Fruit fly (Drosophila melanogaster) whole organism, embryonic: ENCODE results near the gene CG10512.
A peak's percentile ranks its signal among the peaks of the same experiment; 100 is the strongest.

Experiments
- Aef1 ChIP-seq: fragments of 200-800 bp; sonication (Bioruptor generic); IDR thresholded peaks from 3 replicates; pipeline ENCODE4 v1.3.6; 2022; ENCODE audit warnings: missing biosample characterization, missing genetic modification characterization
- B-H1 ChIP-seq: fragments of 200-800 bp; sonication (Bioruptor generic); IDR thresholded peaks from 3 replicates; pipeline ENCODE4 v1.3.6; 2022; ENCODE audit warnings: missing biosample characterization, missing genetic modification characterization
- B-H2 ChIP-seq: fragments of 200-800 bp; sonication (Bioruptor generic); optimal IDR thresholded peaks from 2 replicates; lab custom pipeline; 2018; ENCODE audit warnings: missing biosample characterization, mild to moderate bottlenecking, missing genetic modification characterization
- Bdp1 ChIP-seq: fragments of 200-800 bp; sonication (Bioruptor generic); optimal IDR thresholded peaks from 3 replicates; lab custom pipeline; 2016; ENCODE audit warnings: missing biosample characterization, missing genetic modification characterization
- CG11504 ChIP-seq: fragments of 200-800 bp; sonication (Bioruptor generic); optimal IDR thresholded peaks from 3 replicates; lab custom pipeline; 2019; ENCODE audit warnings: missing biosample characterization, mild to moderate bottlenecking, missing genetic modification characterization, moderate library complexity
- CG12155 ChIP-seq: fragments of 200-800 bp; sonication (Bioruptor generic); optimal IDR thresholded peaks from 3 replicates; lab custom pipeline; 2016; ENCODE audit warnings: missing biosample characterization, missing genetic modification characterization
- CG12236 ChIP-seq: fragments of 200-800 bp; sonication (Bioruptor generic); optimal IDR thresholded peaks from 2 replicates; lab custom pipeline; 2016; ENCODE audit warnings: missing biosample characterization, missing genetic modification characterization
- CG13296 ChIP-seq: fragments of 200-800 bp; sonication (Bioruptor generic); optimal IDR thresholded peaks from 3 replicates; lab custom pipeline; 2018; ENCODE audit warnings: missing biosample characterization, mild to moderate bottlenecking, missing genetic modification characterization
- CG14965 ChIP-seq: fragments of 200-800 bp; sonication (Bioruptor generic); optimal IDR thresholded peaks from 2 replicates; lab custom pipeline; 2016; ENCODE audit warnings: missing biosample characterization, missing genetic modification characterization, borderline replicate concordance
- CG15479 ChIP-seq: fragments of 200-800 bp; sonication (Bioruptor generic); optimal IDR thresholded peaks from 3 replicates; lab custom pipeline; 2019; ENCODE audit warnings: missing biosample characterization, mild to moderate bottlenecking, missing genetic modification characterization, moderate library complexity
- CG18599 ChIP-seq: fragments of 200-800 bp; sonication (Bioruptor generic); optimal IDR thresholded peaks from 3 replicates; lab custom pipeline; 2017; ENCODE audit warnings: missing biosample characterization, missing genetic modification characterization, mild to moderate bottlenecking, moderate library complexity, missing genetic modification reagents
- CG2678 ChIP-seq: fragments of 200-800 bp; sonication (Bioruptor generic); optimal IDR thresholded peaks from 3 replicates; lab custom pipeline; 2019; ENCODE audit warnings: missing biosample characterization, mild to moderate bottlenecking, missing genetic modification characterization, moderate library complexity
- CG30403 ChIP-seq: fragments of 200-800 bp; sonication (Bioruptor generic); optimal IDR thresholded peaks from 3 replicates; lab custom pipeline; 2016; ENCODE audit warnings: missing biosample characterization, missing genetic modification characterization
- CG31365 ChIP-seq: fragments of 200-800 bp; sonication (Bioruptor generic); optimal IDR thresholded peaks from 2 replicates; lab custom pipeline; 2018; ENCODE audit warnings: missing biosample characterization, mild to moderate bottlenecking, missing genetic modification characterization
- CG3163 ChIP-seq: fragments of 200-800 bp; sonication (Bioruptor generic); optimal IDR thresholded peaks from 3 replicates; lab custom pipeline; 2016; ENCODE audit warnings: missing biosample characterization, missing genetic modification characterization
- CG32772 ChIP-seq: fragments of 200-800 bp; sonication (Bioruptor generic); IDR thresholded peaks from 2 replicates; pipeline ENCODE4 v1.3.6; 2022; ENCODE audit warnings: missing biosample characterization, missing genetic modification characterization
- CG33557 ChIP-seq: fragments of 200-800 bp; sonication (Bioruptor generic); optimal IDR thresholded peaks from 2 replicates; lab custom pipeline; 2019; ENCODE audit warnings: missing biosample characterization, mild to moderate bottlenecking, missing genetic modification characterization, moderate library complexity
- CG3995 ChIP-seq: fragments of 200-800 bp; sonication (Bioruptor generic); optimal IDR thresholded peaks from 3 replicates; lab custom pipeline; 2016; ENCODE audit warnings: missing biosample characterization, missing genetic modification characterization
- CG4820 ChIP-seq: fragments of 200-800 bp; sonication (Bioruptor generic); optimal IDR thresholded peaks from 3 replicates; lab custom pipeline; 2016; ENCODE audit warnings: missing biosample characterization, missing genetic modification characterization
- CG4854 ChIP-seq: fragments of 200-800 bp; sonication (Bioruptor generic); optimal IDR thresholded peaks from 2 replicates; lab custom pipeline; 2016; ENCODE audit warnings: missing biosample characterization, missing genetic modification characterization, inconsistent platforms
- CG6854 ChIP-seq: fragments of 200-800 bp; sonication (Bioruptor generic); optimal IDR thresholded peaks from 3 replicates; lab custom pipeline; 2017; ENCODE audit warnings: missing biosample characterization, mild to moderate bottlenecking, missing genetic modification characterization
- CG7745 ChIP-seq: fragments of 200-800 bp; sonication (Bioruptor generic); optimal IDR thresholded peaks from 2 replicates; lab custom pipeline; 2018; ENCODE audit warnings: missing biosample characterization, mild to moderate bottlenecking, missing genetic modification characterization, moderate library complexity
- CoRest ChIP-seq: fragments of 200-800 bp; sonication (Bioruptor generic); optimal IDR thresholded peaks from 3 replicates; lab custom pipeline; 2018; ENCODE audit warnings: missing biosample characterization, mild to moderate bottlenecking, missing genetic modification characterization, moderate library complexity
- E2f2 ChIP-seq: fragments of 200-800 bp; sonication (Bioruptor generic); IDR thresholded peaks from 2 replicates; pipeline ENCODE4 v1.3.6; 2022; ENCODE audit warnings: missing biosample characterization, missing genetic modification characterization
- Ets97D ChIP-seq: fragments of 200-800 bp; sonication (Bioruptor generic); optimal IDR thresholded peaks from 3 replicates; lab custom pipeline; 2016; ENCODE audit warnings: missing biosample characterization, missing genetic modification characterization
- Jarid2 ChIP-seq: fragments of 200-800 bp; sonication (Bioruptor generic); optimal IDR thresholded peaks from 3 replicates; lab custom pipeline; 2017; ENCODE audit warnings: mild to moderate bottlenecking, missing biosample characterization, missing genetic modification reagents, missing genetic modification characterization
- NC2α ChIP-seq: fragments of 200-800 bp; sonication (Bioruptor generic); optimal IDR thresholded peaks from 2 replicates; lab custom pipeline; 2016; ENCODE audit warnings: missing biosample characterization, missing genetic modification characterization
- NFAT ChIP-seq: fragments of 200-800 bp; sonication (Bioruptor generic); IDR thresholded peaks from 2 replicates; pipeline ENCODE4 v1.3.6; 2022; ENCODE audit warnings: missing biosample characterization, missing genetic modification characterization
- NfI ChIP-seq: fragments of 200-800 bp; sonication (Bioruptor generic); optimal IDR thresholded peaks from 3 replicates; lab custom pipeline; 2018; ENCODE audit warnings: missing biosample characterization, mild to moderate bottlenecking, missing genetic modification characterization, moderate library complexity
- YL-1 ChIP-seq: fragments of 200-800 bp; sonication (Bioruptor generic); optimal IDR thresholded peaks from 3 replicates; lab custom pipeline; 2017; ENCODE audit warnings: missing biosample characterization, mild to moderate bottlenecking, missing genetic modification characterization
- ash1 ChIP-seq: fragments of 200-800 bp; sonication (Bioruptor generic); optimal IDR thresholded peaks from 2 replicates; lab custom pipeline; 2018; ENCODE audit warnings: missing biosample characterization, mild to moderate bottlenecking, missing genetic modification characterization
- ato ChIP-seq: fragments of 200-800 bp; sonication (Bioruptor generic); IDR thresholded peaks from 2 replicates; pipeline ENCODE4 v1.3.6; 2022; ENCODE audit warnings: missing biosample characterization, missing genetic modification characterization; ENCODE audit not compliant: partially characterized antibody
- btn ChIP-seq: fragments of 200-800 bp; sonication (Bioruptor generic); optimal IDR thresholded peaks from 2 replicates; lab custom pipeline; 2016; ENCODE audit warnings: missing biosample characterization, missing genetic modification characterization
- gem ChIP-seq: fragments of 200-800 bp; sonication (Bioruptor generic); optimal IDR thresholded peaks from 2 replicates; lab custom pipeline; 2019; ENCODE audit warnings: missing biosample characterization, mild to moderate bottlenecking, missing genetic modification characterization, moderate library complexity
- lov ChIP-seq, 2 experiments: fragments of 200-800 bp in 1 of 2; fragments of >200 bp in 1 of 2; sonication (Bioruptor generic) in 1 of 2; IDR thresholded peaks in 1 of 2; optimal IDR thresholded peaks in 1 of 2; 2 replicates in 1 of 2; 3 replicates in 1 of 2; pipeline versions ENCODE4 v1.3.6 to Lab custom; 2017 to 2022; ENCODE audit warnings: missing biosample characterization in 1 of 2, missing genetic modification characterization in 1 of 2
- luna ChIP-seq: fragments of 200-800 bp; sonication (Bioruptor generic); optimal IDR thresholded peaks from 2 replicates; lab custom pipeline; 2016; ENCODE audit warnings: missing biosample characterization, missing genetic modification characterization
- mam ChIP-seq: fragments of 200-800 bp; sonication (Bioruptor generic); optimal IDR thresholded peaks from 3 replicates; lab custom pipeline; 2016; ENCODE audit warnings: missing biosample characterization, missing genetic modification characterization
- pan ChIP-seq, 4 experiments: fragments of >200 bp in 3 of 4; fragments of 200-800 bp in 1 of 4; sonication (Bioruptor generic) in 1 of 4; optimal IDR thresholded peaks in 3 of 4; IDR thresholded peaks in 1 of 4; 2 replicates each; pipeline versions ENCODE4 v1.3.6 to Lab custom; 2017 to 2022; ENCODE audit warnings: missing biosample characterization in 2 of 4, missing genetic modification characterization in 2 of 4, mixed read lengths in 1 of 4
- pb ChIP-seq: fragments of 200-800 bp; sonication (Bioruptor generic); optimal IDR thresholded peaks from 3 replicates; lab custom pipeline; 2016; ENCODE audit warnings: missing biosample characterization, missing genetic modification characterization
- pnt ChIP-seq: fragments of 200-800 bp; sonication (Bioruptor generic); optimal IDR thresholded peaks from 3 replicates; lab custom pipeline; 2016; ENCODE audit warnings: missing biosample characterization, missing genetic modification characterization
- ranshi ChIP-seq: fragments of 200-800 bp; sonication (Bioruptor generic); IDR thresholded peaks from 2 replicates; pipeline ENCODE4 v1.3.6; 2022; ENCODE audit warnings: missing biosample characterization, missing genetic modification characterization
- scrt ChIP-seq: fragments of 200-800 bp; sonication (Bioruptor generic); optimal IDR thresholded peaks from 2 replicates; lab custom pipeline; 2018; ENCODE audit warnings: missing biosample characterization, mild to moderate bottlenecking, missing genetic modification characterization, moderate library complexity
- sd ChIP-seq: fragments of 200-800 bp; sonication (Bioruptor generic); optimal IDR thresholded peaks from 3 replicates; lab custom pipeline; 2018; ENCODE audit warnings: missing biosample characterization, mild to moderate bottlenecking, missing genetic modification characterization, moderate library complexity
- sim ChIP-seq: fragments of 200-800 bp; sonication (Bioruptor generic); IDR thresholded peaks from 2 replicates; pipeline ENCODE4 v1.3.6; 2022; ENCODE audit warnings: missing biosample characterization, missing genetic modification characterization
- sr ChIP-seq: fragments of 200-800 bp; sonication (Bioruptor generic); IDR thresholded peaks from 3 replicates; pipeline ENCODE4 v1.3.6; 2022; ENCODE audit warnings: missing biosample characterization, missing genetic modification characterization
- trh ChIP-seq: fragments of 200-800 bp; sonication (Bioruptor generic); optimal IDR thresholded peaks from 2 replicates; lab custom pipeline; 2016; ENCODE audit warnings: missing biosample characterization, missing genetic modification characterization
- tup ChIP-seq: fragments of 200-800 bp; sonication (Bioruptor generic); optimal IDR thresholded peaks from 2 replicates; lab custom pipeline; 2016; ENCODE audit warnings: missing biosample characterization, mild to moderate bottlenecking, missing genetic modification characterization, moderate library complexity
- vvl ChIP-seq: fragments of 200-800 bp; sonication (Bioruptor generic); IDR thresholded peaks from 2 replicates; pipeline ENCODE4 v1.3.6; 2022; ENCODE audit warnings: missing biosample characterization, missing genetic modification characterization

The CG10512 gene

dm6 chr3L:21172527-21173253, 30.0 kb upstream of the CG10512 start, which contains the start of the genes chb and AsnS (continued):
- TF ChIP-seq Ets97D (GFP tag; lab: Kevin White, UChicago) (peak; percentile 9), vvl (GFP tag; lab: Robert Waterston, UW) (peak; percentile 96), CG31365 (tag; lab: Kevin White, UChicago) (peak; percentile 53), NFAT (GFP tag; lab: Robert Waterston, UW) (peak; percentile 85), pb (GFP tag; lab: Kevin White, UChicago) (peak; percentile 45), CG14965 (GFP tag; lab: Kevin White, UChicago) (no peak), luna (GFP tag; lab: Kevin White, UChicago) (peak; percentile 59), trh (GFP tag; lab: Kevin White, UChicago) (peak; percentile 70), scrt (GFP tag; lab: Kevin White, UChicago) (no peak), CG12236 (GFP tag; lab: Kevin White, UChicago) (peak; percentile 55), CG30403 (GFP tag; lab: Kevin White, UChicago) (peak; percentile 89), CG11504 (peak; percentile 95), CG7745 (peak; percentile 84), mam (peak; percentile 85), CG18599 (GFP tag; lab: Kevin White, UChicago) (peak; percentile 87), sd (tag; lab: Kevin White, UChicago) (peak; percentile 76), CG2678 (peak; percentile 95), CG32772 (GFP tag; lab: Robert Waterston, UW) (peak; percentile 90), Jarid2 (GFP tag; lab: Kevin White, UChicago) (no peak), ash1 (GFP tag; lab: Kevin White, UChicago) (no peak), CG33557 (GFP tag; lab: Kevin White, UChicago) (no peak), Bdp1 (GFP tag; lab: Kevin White, UChicago) (peak; percentile 25), E2f2 (peak; percentile 72), ranshi (GFP tag; lab: Robert Waterston, UW) (peak; percentile 92), CG6854 (GFP tag; lab: Kevin White, UChicago) (peak; percentile 86), pan (optimal IDR thresholded peaks at IDR 0.05; lab: Kevin White, UChicago) (no peak), pan (GFP tag; optimal IDR thresholded peaks at IDR 0.05 in 1 of 2, IDR thresholded peaks at IDR 0.05 in 1 of 2) (peak in 1 of 2 experiments; percentile 96), CG3163 (GFP tag; lab: Kevin White, UChicago) (no peak), CG12155 (GFP tag; lab: Kevin White, UChicago) (peak; percentile 86), Aef1 (GFP tag; lab: Robert Waterston, UW) (peak; percentile 95), tup (GFP tag; lab: Kevin White, UChicago) (peak; percentile 32), B-H2 (no peak), B-H1 (GFP tag; lab: Robert Waterston, UW) (peak; percentile 90), btn (GFP tag; lab: Kevin White, UChicago) (peak; percentile 48), lov (optimal IDR thresholded peaks at IDR 0.05; lab: Kevin White, UChicago) (no peak), lov (GFP tag; IDR thresholded peaks at IDR 0.05; lab: Robert Waterston, UW) (peak; percentile 64; the same call in 1 of the 3 replicates), ato (GFP tag; lab: Robert Waterston, UW) (no peak), pnt (GFP tag; lab: Kevin White, UChicago) (peak; percentile 51), YL-1 (GFP tag; lab: Kevin White, UChicago) (no peak), CoRest (tag; lab: Kevin White, UChicago) (peak; percentile 94), sim (GFP tag; lab: Robert Waterston, UW) (peak; percentile 84), NfI (peak; percentile 90), CG4820 (peak; percentile 85), gem (tag; lab: Kevin White, UChicago) (peak; percentile 97), NC2α (GFP tag; lab: Kevin White, UChicago) (peak; percentile 20), CG3995 (GFP tag; lab: Kevin White, UChicago) (peak; percentile 56), sr (GFP tag; lab: Robert Waterston, UW) (peak; percentile 33; the same call in 1 of the 3 replicates), CG13296 (GFP tag; lab: Kevin White, UChicago) (peak; percentile 76), CG4854 (GFP tag; lab: Kevin White, UChicago) (peak; percentile 52), CG15479 (no peak)
